Worm (Caenorhabditis elegans): Measurements from ENCODE around the gene F10C1.3.

DNA sequence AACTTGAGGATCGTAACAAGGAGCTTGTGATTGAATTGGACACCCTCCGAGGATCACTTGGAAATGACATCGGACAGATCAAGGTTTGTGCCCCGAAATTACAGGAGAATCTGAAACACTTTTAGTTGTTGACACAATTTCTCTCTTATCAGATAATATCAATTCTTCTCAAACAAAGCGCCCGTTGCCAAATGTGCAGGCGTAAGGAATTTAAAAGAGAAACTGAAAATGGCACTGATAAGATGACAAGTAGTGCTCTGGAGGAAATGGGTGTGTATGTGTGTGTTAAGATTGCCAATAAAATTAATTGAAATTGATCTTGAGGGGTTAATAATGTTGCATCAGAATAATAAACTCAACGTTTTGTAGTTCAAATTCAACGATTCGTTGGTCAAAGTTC, 6.2 kb downstream of the F10C1.3 start:
- TF ChIP-seq pha-4 (tag; optimal IDR thresholded peaks at IDR 0.05): no peak
- no peak for TF ChIP-seq pha-2 (tag; optimal IDR thresholded peaks at IDR 0.05)
- no peak for TF ChIP-seq syd-9 (tag; optimal IDR thresholded peaks at IDR 0.05)
- no peak for TF ChIP-seq pqm-1 (tag; optimal IDR thresholded peaks at IDR 0.05)
- TF ChIP-seq fkh-10 (GFP tag; optimal IDR thresholded peaks at IDR 0.05): no peak
